Worm (Caenorhabditis elegans): Measurements from ENCODE around the gene C09B9.85.

C09B9.85 gene

ce11 chrIV:4993128-4993527, 32.4 kb downstream of the C09B9.85 start:
- TF ChIP-seq hlh-15 (tag; optimal IDR thresholded peaks at IDR 0.05) = no peak
- TF ChIP-seq ceh-34 (tag; optimal IDR thresholded peaks at IDR 0.05) = no peak
- TF ChIP-seq pha-4 (tag; optimal IDR thresholded peaks at IDR 0.05) = no peak
- no peak for TF ChIP-seq unc-86 (tag; optimal IDR thresholded peaks at IDR 0.05)
- TF ChIP-seq ceh-31 (tag; optimal IDR thresholded peaks at IDR 0.05) = no peak
- no peak for TF ChIP-seq ceh-14 (tag; optimal IDR thresholded peaks at IDR 0.05)
- TF ChIP-seq syd-9 (tag; optimal IDR thresholded peaks at IDR 0.05) = no peak
- no peak for TF ChIP-seq hlh-8 (tag; optimal IDR thresholded peaks at IDR 0.05)
- TF ChIP-seq fkh-10 (GFP tag; optimal IDR thresholded peaks at IDR 0.05) = no peak
- no peak for TF ChIP-seq fax-1 (tag; optimal IDR thresholded peaks at IDR 0.05)
- TF ChIP-seq T23F11.4 (GFP tag; optimal IDR thresholded peaks at IDR 0.05) = no peak
- no peak for TF ChIP-seq ceh-45 (GFP tag; IDR thresholded peaks at IDR 0.05)
- TF ChIP-seq ahr-1 (tag; optimal IDR thresholded peaks at IDR 0.05) = no peak
- no peak for TF ChIP-seq pat-9 (tag; optimal IDR thresholded peaks at IDR 0.05)

ce11 chrIV:4992089-4992488, 33.5 kb downstream of the C09B9.85 start, which contains the start of gene str-162:
Gene str-162 (plus strand): TSS chrIV:4992389.
- no peak for TF ChIP-seq T23F11.4 (GFP tag; optimal IDR thresholded peaks at IDR 0.05)
- no peak for TF ChIP-seq unc-86 (tag; optimal IDR thresholded peaks at IDR 0.05)
- TF ChIP-seq fax-1 (tag; optimal IDR thresholded peaks at IDR 0.05) = no peak
- TF ChIP-seq hlh-13 (GFP tag; optimal IDR thresholded peaks at IDR 0.05) = no peak
- no peak for TF ChIP-seq nhr-11 (tag; optimal IDR thresholded peaks at IDR 0.05)
- no peak for TF ChIP-seq K09A11.1 (tag; optimal IDR thresholded peaks at IDR 0.05; ENCODE audit: insufficient read depth)
- TF ChIP-seq fkh-6 (tag; optimal IDR thresholded peaks at IDR 0.05) = no peak
- no peak for TF ChIP-seq ceh-45 (GFP tag; IDR thresholded peaks at IDR 0.05)
- no peak for TF ChIP-seq tbx-7 (tag; optimal IDR thresholded peaks at IDR 0.05)
- no peak for TF ChIP-seq eyg-1 (tag; optimal IDR thresholded peaks at IDR 0.05)
- no peak for TF ChIP-seq sox-2 (GFP tag; IDR thresholded peaks at IDR 0.05)
- TF ChIP-seq ceh-24 (tag; optimal IDR thresholded peaks at IDR 0.05) = no peak
- TF ChIP-seq ama-1 (optimal IDR thresholded peaks at IDR 0.05) = no peak
- TF ChIP-seq tbx-2 (tag; optimal IDR thresholded peaks at IDR 0.05) = no peak

ce11 chrIV:4988531-4988930, 37.0 kb downstream of the C09B9.85 start, which contains the start of gene E03H12.7:
Gene E03H12.7 (minus strand): TSS chrIV:4988631.
- TF ChIP-seq ceh-9 (tag; optimal IDR thresholded peaks at IDR 0.05) (no peak), eyg-1 (tag; optimal IDR thresholded peaks at IDR 0.05) (no peak), K09A11.1 (tag; optimal IDR thresholded peaks at IDR 0.05; ENCODE audit: insufficient read depth) (no peak), ceh-6 (GFP tag; optimal IDR thresholded peaks at IDR 0.05) (no peak), madf-2 (tag; optimal IDR thresholded peaks at IDR 0.05) (no peak), tbx-2 (tag; optimal IDR thresholded peaks at IDR 0.05) (no peak), ttx-3 (tag; optimal IDR thresholded peaks at IDR 0.05) (no peak), unc-55 (GFP tag; optimal IDR thresholded peaks at IDR 0.05) (no peak), tbx-7 (tag; optimal IDR thresholded peaks at IDR 0.05) (no peak), sox-2 (GFP tag; IDR thresholded peaks at IDR 0.05) (no peak), ceh-22 (tag; optimal IDR thresholded peaks at IDR 0.05) (no peak), ets-4 (tag; optimal IDR thresholded peaks at IDR 0.05) (no peak), T23F11.4 (GFP tag; optimal IDR thresholded peaks at IDR 0.05) (no peak), ceh-24 (tag; optimal IDR thresholded peaks at IDR 0.05) (no peak), elt-4 (tag; optimal IDR thresholded peaks at IDR 0.05) (no peak), pag-3 (tag; optimal IDR thresholded peaks at IDR 0.05; ENCODE audit: borderline replicate concordance) (no peak), ref-2 (tag; optimal IDR thresholded peaks at IDR 0.05) (no peak)

- TF ChIP-seq ceh-9 (tag; optimal IDR thresholded peaks at IDR 0.05) = no peak
- TF ChIP-seq Y22D7AL.16 (tag; optimal IDR thresholded peaks at IDR 0.05) = no peak
- TF ChIP-seq K09A11.1 (tag; optimal IDR thresholded peaks at IDR 0.05; ENCODE audit: insufficient read depth) = no peak
- no peak for TF ChIP-seq ets-4 (tag; optimal IDR thresholded peaks at IDR 0.05)
- no peak for TF ChIP-seq madf-2 (tag; optimal IDR thresholded peaks at IDR 0.05)
- TF ChIP-seq odd-2 (tag; optimal IDR thresholded peaks at IDR 0.05) = no peak
- TF ChIP-seq ahr-1 (tag; optimal IDR thresholded peaks at IDR 0.05) = no peak
- no peak for TF ChIP-seq pag-3 (tag; optimal IDR thresholded peaks at IDR 0.05; ENCODE audit: borderline replicate concordance)
- TF ChIP-seq ceh-14 (tag; optimal IDR thresholded peaks at IDR 0.05) = no peak
- no peak for TF ChIP-seq unc-86 (tag; optimal IDR thresholded peaks at IDR 0.05)
- TF ChIP-seq elt-4 (tag; optimal IDR thresholded peaks at IDR 0.05) = no peak
- no peak for TF ChIP-seq ceh-31 (tag; optimal IDR thresholded peaks at IDR 0.05)
- TF ChIP-seq tbx-2 (tag; optimal IDR thresholded peaks at IDR 0.05) = no peak
- TF ChIP-seq hlh-13 (GFP tag; optimal IDR thresholded peaks at IDR 0.05) = no peak
- no peak for TF ChIP-seq syd-9 (tag; optimal IDR thresholded peaks at IDR 0.05)
Observed at ce11 chrIV:4986246-4986645, 39.3 kb downstream of the C09B9.85 start, which contains the start of gene clec-177. Gene clec-177 (plus strand): TSS chrIV:4986546.

Measured in whole organism, late embryonic.